Fruit fly (Drosophila melanogaster) whole organism, pupa: ENCODE data around the gene mtTFB2.

ENCODE experiments used
- CG10348 ChIP-seq: fragments of 200-800 bp; sonication (Bioruptor generic); IDR thresholded peaks from 2 replicates; pipeline ENCODE4 v1.3.6; 2022; ENCODE audit warnings: missing biosample characterization, missing genetic modification characterization
- CG12605 ChIP-seq: fragments of 200-800 bp; sonication (Bioruptor generic); IDR thresholded peaks from 2 replicates; pipeline ENCODE4 v1.3.6; 2022; ENCODE audit warnings: missing biosample characterization, missing genetic modification characterization
- CG13204 ChIP-seq: fragments of 200-800 bp; sonication (Bioruptor generic); optimal IDR thresholded peaks from 2 replicates; lab custom pipeline; 2018; ENCODE audit warnings: missing biosample characterization, mild to moderate bottlenecking, missing genetic modification characterization, moderate library complexity
- CG14655 ChIP-seq: fragments of 200-800 bp; sonication (Bioruptor generic); optimal IDR thresholded peaks from 3 replicates; lab custom pipeline; 2017; ENCODE audit warnings: mild to moderate bottlenecking, missing biosample characterization, missing genetic modification reagents, missing genetic modification characterization
- CG15710 ChIP-seq: fragments of 200-800 bp; sonication (Bioruptor generic); optimal IDR thresholded peaks from 2 replicates; lab custom pipeline; 2018; ENCODE audit warnings: missing biosample characterization, mild to moderate bottlenecking, missing genetic modification characterization, moderate library complexity
- CG17806 ChIP-seq: fragments of 200-800 bp; sonication (Bioruptor generic); optimal IDR thresholded peaks from 2 replicates; lab custom pipeline; 2018; ENCODE audit warnings: missing biosample characterization, mild to moderate bottlenecking, missing genetic modification characterization, moderate library complexity
- CG32121 ChIP-seq: fragments of 200-800 bp; sonication (Bioruptor generic); IDR thresholded peaks from 2 replicates; pipeline ENCODE4 v1.3.6; 2022; ENCODE audit warnings: missing biosample characterization, missing genetic modification characterization
- CG34367 ChIP-seq: fragments of 200-800 bp; sonication (Bioruptor generic); optimal IDR thresholded peaks from 2 replicates; lab custom pipeline; 2018; ENCODE audit warnings: missing biosample characterization, mild to moderate bottlenecking, missing genetic modification characterization
- CG4496 ChIP-seq: fragments of 200-800 bp; sonication (Bioruptor generic); IDR thresholded peaks from 3 replicates; pipeline ENCODE4 v1.3.6; 2022; ENCODE audit warnings: missing biosample characterization, missing genetic modification characterization
- CG8159 ChIP-seq: fragments of 200-800 bp; sonication (Bioruptor generic); optimal IDR thresholded peaks from 3 replicates; lab custom pipeline; 2018; ENCODE audit warnings: missing biosample characterization, mild to moderate bottlenecking, missing genetic modification characterization, moderate library complexity
- CG8301 ChIP-seq: fragments of 200-800 bp; sonication (Bioruptor generic); optimal IDR thresholded peaks from 2 replicates; lab custom pipeline; 2018; ENCODE audit warnings: missing biosample characterization, mild to moderate bottlenecking, missing genetic modification characterization
- D1 ChIP-seq: fragments of 200-800 bp; sonication (Bioruptor generic); optimal IDR thresholded peaks from 2 replicates; lab custom pipeline; 2018; ENCODE audit warnings: missing biosample characterization, mild to moderate bottlenecking, missing genetic modification characterization, moderate library complexity
- EcR ChIP-seq: fragments of 200-800 bp; sonication (Bioruptor generic); optimal IDR thresholded peaks from 3 replicates; lab custom pipeline; 2019; ENCODE audit warnings: missing biosample characterization, missing genetic modification characterization, mild to moderate bottlenecking, moderate library complexity, missing genetic modification reagents
- Ets98B ChIP-seq: fragments of 200-800 bp; sonication (Bioruptor generic); IDR thresholded peaks from 2 replicates; pipeline ENCODE4 v1.3.6; 2022; ENCODE audit warnings: missing biosample characterization, missing genetic modification characterization
- Pif1A ChIP-seq: fragments of 200-800 bp; sonication (Bioruptor generic); optimal IDR thresholded peaks from 3 replicates; lab custom pipeline; 2016; ENCODE audit warnings: missing biosample characterization, missing genetic modification characterization
- Pif1B ChIP-seq: fragments of 200-800 bp; sonication (Bioruptor generic); optimal IDR thresholded peaks from 3 replicates; lab custom pipeline; 2016; ENCODE audit warnings: missing biosample characterization, missing genetic modification characterization
- Snoo ChIP-seq: fragments of 200-800 bp; sonication (Bioruptor generic); optimal IDR thresholded peaks from 3 replicates; lab custom pipeline; 2017; ENCODE audit warnings: missing biosample characterization, mild to moderate bottlenecking, missing genetic modification characterization, inconsistent platforms
- fd96Ca ChIP-seq: fragments of 200-800 bp; sonication (Bioruptor generic); IDR thresholded peaks from 3 replicates; pipeline ENCODE4 v1.3.6; 2022; ENCODE audit warnings: missing biosample characterization, missing genetic modification characterization
- gl ChIP-seq: fragments of 200-800 bp; sonication (Bioruptor generic); optimal IDR thresholded peaks from 2 replicates; lab custom pipeline; 2018; ENCODE audit warnings: missing biosample characterization, mild to moderate bottlenecking, missing genetic modification characterization
- rn ChIP-seq: fragments of 200-800 bp; sonication (Bioruptor generic); IDR thresholded peaks from 2 replicates; pipeline ENCODE4 v1.3.6; 2022; ENCODE audit warnings: missing biosample characterization, missing genetic modification characterization

The mtTFB2 gene

DNA sequence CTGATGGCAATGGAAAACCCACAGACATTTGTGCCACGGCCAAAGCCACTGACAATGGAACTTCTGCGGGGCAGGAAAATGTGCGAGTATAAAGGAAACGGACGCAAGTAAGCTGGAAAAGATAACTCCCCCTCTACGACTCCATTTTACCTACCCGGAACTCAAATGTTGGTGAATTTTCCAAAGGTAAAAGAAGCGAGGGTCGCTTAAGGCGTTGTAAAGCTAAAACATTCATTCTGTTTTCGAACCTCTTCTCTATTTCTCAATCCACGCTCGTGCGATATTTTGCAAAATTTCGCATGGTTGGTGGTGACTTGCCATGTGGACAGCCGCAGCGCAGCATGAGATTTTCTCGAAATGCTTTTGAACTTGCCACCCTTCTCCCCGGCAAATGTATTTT is 11.3 kb downstream of the mtTFB2 start:
- TF ChIP-seq CG13204 (GFP tag; lab: Kevin White, UChicago): no peak
- TF ChIP-seq CG8159 (tag; lab: Kevin White, UChicago): no peak
- TF ChIP-seq CG15710: no peak
- TF ChIP-seq CG17806 (tag; lab: Kevin White, UChicago): no peak
- no peak for TF ChIP-seq gl

DNA sequence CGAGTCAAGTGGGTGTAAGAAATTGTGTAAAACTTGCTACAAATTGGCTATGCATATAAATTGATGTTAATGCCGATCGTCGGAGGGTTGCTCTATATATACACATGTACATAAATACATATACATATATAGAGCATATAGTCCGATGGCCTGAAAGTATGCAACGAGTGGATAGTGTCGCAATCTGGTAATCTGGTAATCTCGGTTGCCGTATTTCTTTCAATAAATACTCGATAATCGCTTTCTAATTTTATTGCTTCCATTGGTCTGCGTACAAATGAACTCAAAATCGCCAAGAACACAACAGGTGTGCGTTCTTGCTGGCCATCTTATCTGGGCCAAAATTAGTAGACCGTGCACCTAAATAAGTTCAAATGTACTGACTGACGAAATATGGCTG is 14.0 kb downstream of the mtTFB2 start:
- TF ChIP-seq CG4496 (GFP tag; lab: Robert Waterston, UW): no peak
- no peak for TF ChIP-seq CG15710

DNA sequence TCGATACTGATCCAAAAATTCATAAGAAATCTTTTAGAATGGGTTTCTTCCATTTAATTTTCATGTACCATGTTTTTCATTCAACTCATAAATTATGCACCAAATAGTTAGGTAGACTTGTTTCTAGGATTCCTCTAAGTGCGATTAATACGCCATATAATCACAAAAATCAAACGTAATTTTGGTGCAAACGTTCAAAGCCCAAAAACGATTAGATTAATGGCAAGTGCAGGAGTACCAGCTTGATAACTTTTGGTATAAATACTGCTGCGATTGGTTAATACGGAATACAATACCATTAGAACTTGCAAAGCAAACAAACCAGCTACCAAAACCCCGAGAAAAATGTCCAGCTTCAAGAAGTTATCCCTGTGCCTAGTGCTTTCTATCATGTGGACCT is 14.6 kb downstream of the mtTFB2 start, which contains the start of gene Npc2c:
Gene Npc2c, plus strand, starts transcription at position 301 of the 400 bp plus-strand sequence.
- no peak for TF ChIP-seq EcR (GFP tag; lab: Kevin White, UChicago)
- no peak for TF ChIP-seq gl
- no peak for TF ChIP-seq Pif1A (GFP tag; lab: Kevin White, UChicago)
- TF ChIP-seq CG17806 (tag; lab: Kevin White, UChicago): no peak
- TF ChIP-seq CG15710: no peak
- TF ChIP-seq Ets98B (GFP tag; lab: Robert Waterston, UW): no peak
- no peak for TF ChIP-seq CG32121 (GFP tag; lab: Robert Waterston, UW)
- TF ChIP-seq fd96Ca (GFP tag; lab: Robert Waterston, UW): no peak
- TF ChIP-seq CG13204 (GFP tag; lab: Kevin White, UChicago): no peak

DNA sequence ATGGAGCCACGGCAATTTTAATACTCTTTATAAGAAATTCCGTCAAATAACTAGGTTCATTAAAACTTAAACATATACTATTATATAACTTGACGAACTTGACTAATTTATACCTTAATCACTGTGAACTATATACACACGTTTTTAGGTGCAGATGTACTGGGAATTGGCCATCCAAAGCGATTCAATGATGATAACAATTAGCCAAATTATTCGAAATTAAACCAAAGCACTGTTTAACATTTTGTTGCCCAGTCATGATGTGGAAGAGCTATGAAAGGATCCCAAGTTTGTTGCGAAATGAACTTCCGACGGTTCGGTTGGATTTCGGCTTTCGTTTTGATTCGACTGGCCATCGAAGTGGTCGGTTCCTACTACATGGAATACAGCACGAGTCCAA is 16.9 kb downstream of the mtTFB2 start, which contains the start of gene CG33630:
Gene CG33630, plus strand, starts transcription at position 301 of the 400 bp plus-strand sequence.
- no peak for TF ChIP-seq CG34367 (tag; lab: Kevin White, UChicago)
- TF ChIP-seq rn (GFP tag; lab: Robert Waterston, UW): no peak
- no peak for TF ChIP-seq EcR (GFP tag; lab: Kevin White, UChicago)
- TF ChIP-seq CG12605 (GFP tag; lab: Robert Waterston, UW): no peak
- TF ChIP-seq CG8159 (tag; lab: Kevin White, UChicago): no peak
- TF ChIP-seq CG14655 (GFP tag; lab: Kevin White, UChicago): no peak
- TF ChIP-seq Pif1A (GFP tag; lab: Kevin White, UChicago): no peak
- no peak for TF ChIP-seq CG15710
- TF ChIP-seq gl: no peak
- no peak for TF ChIP-seq Ets98B (GFP tag; lab: Robert Waterston, UW)
- TF ChIP-seq CG13204 (GFP tag; lab: Kevin White, UChicago): no peak
- TF ChIP-seq CG17806 (tag; lab: Kevin White, UChicago): no peak
- no peak for TF ChIP-seq CG10348
- no peak for TF ChIP-seq Snoo (tag; lab: Kevin White, UChicago)
- TF ChIP-seq, all 21 proteins: peak for 0

DNA sequence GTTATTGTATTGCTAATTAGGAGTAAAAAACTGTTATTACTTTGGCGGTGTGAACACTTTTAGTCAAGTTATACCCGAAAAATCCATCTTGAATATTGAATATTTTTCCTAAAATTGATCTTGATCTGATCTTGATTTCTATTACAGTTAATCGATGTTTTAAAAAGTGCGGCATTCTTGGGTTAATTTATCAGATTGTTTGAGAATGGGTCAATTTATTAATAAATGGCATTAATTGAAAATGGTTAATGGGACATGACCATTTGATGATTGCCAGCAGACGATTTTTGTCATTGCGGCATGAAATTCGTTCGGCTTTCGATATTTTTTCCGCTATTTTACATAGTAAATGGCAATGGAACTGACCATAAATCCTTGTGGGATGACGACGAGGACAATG is 18.3 kb downstream of the mtTFB2 start, which contains the start of gene CG33631:
Gene CG33631, plus strand, starts transcription at position 301 of the 400 bp plus-strand sequence.
- TF ChIP-seq CG12605 (GFP tag; lab: Robert Waterston, UW): no peak
- no peak for TF ChIP-seq CG32121 (GFP tag; lab: Robert Waterston, UW)
- no peak for TF ChIP-seq CG10348
- TF ChIP-seq CG14655 (GFP tag; lab: Kevin White, UChicago): no peak
- no peak for TF ChIP-seq CG4496 (GFP tag; lab: Robert Waterston, UW)
- no peak for TF ChIP-seq EcR (GFP tag; lab: Kevin White, UChicago)
- TF ChIP-seq Pif1A (GFP tag; lab: Kevin White, UChicago): no peak
- TF ChIP-seq gl: no peak
- TF ChIP-seq CG34367 (tag; lab: Kevin White, UChicago): no peak

DNA sequence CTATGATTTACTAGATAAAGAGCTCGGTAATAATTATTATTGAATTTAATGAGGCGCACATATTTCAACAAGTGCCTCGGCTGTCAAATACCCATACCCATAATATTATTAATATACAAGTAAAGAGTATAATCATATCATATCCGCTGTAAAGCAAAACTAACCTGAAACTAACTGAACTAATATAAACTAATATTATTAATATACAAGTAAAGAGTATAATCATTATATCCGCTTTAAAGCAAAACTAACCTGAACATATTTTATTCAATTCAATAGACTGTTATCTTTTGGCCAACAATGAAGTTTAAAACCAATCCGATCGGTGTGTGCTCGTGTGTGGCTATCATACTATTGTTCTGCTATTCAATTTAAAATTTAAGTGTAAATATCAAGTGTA is 21.1 kb downstream of the mtTFB2 start, which contains the start of gene CG33783:
Gene CG33783, plus strand, starts transcription at position 301 of the 400 bp plus-strand sequence.
- TF ChIP-seq rn (GFP tag; lab: Robert Waterston, UW): no peak
- TF ChIP-seq Ets98B (GFP tag; lab: Robert Waterston, UW): no peak
- TF ChIP-seq CG8159 (tag; lab: Kevin White, UChicago): no peak
- no peak for TF ChIP-seq CG15710
- no peak for TF ChIP-seq Snoo (tag; lab: Kevin White, UChicago)
- TF ChIP-seq CG32121 (GFP tag; lab: Robert Waterston, UW): no peak
- TF ChIP-seq CG12605 (GFP tag; lab: Robert Waterston, UW): no peak
- TF ChIP-seq Pif1B: no peak
- TF ChIP-seq Pif1A (GFP tag; lab: Kevin White, UChicago): no peak
- no peak for TF ChIP-seq gl
- TF ChIP-seq D1 (tag; lab: Kevin White, UChicago): no peak
- no peak for TF ChIP-seq EcR (GFP tag; lab: Kevin White, UChicago)
- TF ChIP-seq CG4496 (GFP tag; lab: Robert Waterston, UW): no peak
- no peak for TF ChIP-seq fd96Ca (GFP tag; lab: Robert Waterston, UW)
- TF ChIP-seq CG14655 (GFP tag; lab: Kevin White, UChicago): no peak

DNA sequence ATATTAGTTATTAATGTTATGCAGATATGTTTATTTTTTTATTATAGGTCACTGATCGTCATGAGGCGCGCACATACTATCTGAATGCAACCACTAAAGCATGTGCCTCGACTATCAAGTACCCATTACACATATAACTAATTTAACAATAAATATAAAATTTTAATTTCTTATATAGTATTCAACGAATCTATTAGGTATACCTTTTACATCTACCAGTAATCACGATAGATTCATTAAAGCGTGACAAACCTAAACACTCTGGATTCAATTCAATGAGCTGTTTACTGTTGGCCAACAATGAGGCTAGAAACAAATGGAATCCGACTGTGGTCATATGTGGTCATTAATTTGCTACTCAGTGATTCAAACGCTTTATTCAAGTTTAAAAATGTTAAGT is 22.2 kb downstream of the mtTFB2 start, which contains the start of gene CG33784:
Gene CG33784, plus strand, starts transcription at position 301 of the 400 bp plus-strand sequence.
- TF ChIP-seq CG4496 (GFP tag; lab: Robert Waterston, UW) (no peak), CG15710 (no peak), D1 (tag; lab: Kevin White, UChicago) (no peak), CG8301 (tag; lab: Kevin White, UChicago) (no peak), CG8159 (tag; lab: Kevin White, UChicago) (no peak), Pif1B (no peak), CG10348 (no peak), fd96Ca (GFP tag; lab: Robert Waterston, UW) (no peak), Snoo (tag; lab: Kevin White, UChicago) (no peak), CG17806 (tag; lab: Kevin White, UChicago) (no peak), CG32121 (GFP tag; lab: Robert Waterston, UW) (no peak)
